Fruit fly (Drosophila melanogaster) whole organism, embryonic: ENCODE data around the gene Tom40.

Experiments
- BEAF-32 ChIP-seq: fragments of 200-800 bp; sonication (Bioruptor generic); optimal IDR thresholded peaks from 3 replicates; lab custom pipeline; 2017; ENCODE audit warnings: missing biosample characterization, missing genetic modification characterization, mild to moderate bottlenecking, moderate library complexity, missing genetic modification reagents
- C15 ChIP-seq: fragments of 200-800 bp; sonication (Bioruptor generic); IDR thresholded peaks from 3 replicates; pipeline ENCODE4 v1.3.6; 2022; ENCODE audit warnings: missing biosample characterization, missing genetic modification characterization
- CG1024 ChIP-seq: fragments of 200-800 bp; sonication (Bioruptor generic); IDR thresholded peaks from 2 replicates; pipeline ENCODE4 v1.3.6; 2022; ENCODE audit warnings: missing biosample characterization, missing genetic modification characterization
- CG10959 ChIP-seq: fragments of 200-800 bp; sonication (Bioruptor generic); IDR thresholded peaks from 2 replicates; pipeline ENCODE4 v1.3.6; 2022; ENCODE audit warnings: missing biosample characterization, missing genetic modification characterization
- CG11695 ChIP-seq: fragments of 200-800 bp; sonication (Bioruptor generic); IDR thresholded peaks from 3 replicates; pipeline ENCODE4 v1.3.6; 2022; ENCODE audit warnings: missing biosample characterization, missing genetic modification characterization
- CG13123 ChIP-seq: fragments of 200-800 bp; sonication (Bioruptor generic); optimal IDR thresholded peaks from 2 replicates; lab custom pipeline; 2016; ENCODE audit warnings: missing biosample characterization, missing genetic modification characterization
- CG14710 ChIP-seq: fragments of 200-800 bp; sonication (Bioruptor generic); optimal IDR thresholded peaks from 3 replicates; lab custom pipeline; 2019; ENCODE audit warnings: missing biosample characterization, mild to moderate bottlenecking, missing genetic modification characterization, moderate library complexity
- CG1529 ChIP-seq: fragments of 200-800 bp; sonication (Bioruptor generic); optimal IDR thresholded peaks from 3 replicates; lab custom pipeline; 2018; ENCODE audit warnings: missing biosample characterization, missing genetic modification characterization
- CG15601 ChIP-seq: fragments of 200-800 bp; sonication (Bioruptor generic); optimal IDR thresholded peaks from 3 replicates; lab custom pipeline; 2019; ENCODE audit warnings: missing biosample characterization, mild to moderate bottlenecking, missing genetic modification characterization, moderate library complexity
- CG17328 ChIP-seq: fragments of 200-800 bp; sonication (Bioruptor generic); IDR thresholded peaks from 2 replicates; pipeline ENCODE4 v1.3.6; 2022; ENCODE audit warnings: missing biosample characterization, missing genetic modification characterization
- CG2129 ChIP-seq: fragments of 200-800 bp; sonication (Bioruptor generic); IDR thresholded peaks from 2 replicates; pipeline ENCODE4 v1.3.6; 2022; ENCODE audit warnings: missing biosample characterization, missing genetic modification characterization; ENCODE audit not compliant: partially characterized antibody
- CG2889 ChIP-seq: fragments of 200-800 bp; sonication (Bioruptor generic); IDR thresholded peaks from 3 replicates; pipeline ENCODE4 v1.3.6; 2022; ENCODE audit warnings: missing biosample characterization, missing genetic modification characterization
- CG3847 ChIP-seq: fragments of 200-800 bp; sonication (Bioruptor generic); IDR thresholded peaks from 2 replicates; pipeline ENCODE4 v1.3.6; 2022; ENCODE audit warnings: missing biosample characterization, missing genetic modification characterization
- CG4854 ChIP-seq: fragments of 200-800 bp; sonication (Bioruptor generic); optimal IDR thresholded peaks from 2 replicates; lab custom pipeline; 2016; ENCODE audit warnings: missing biosample characterization, missing genetic modification characterization, inconsistent platforms
- CG7271 ChIP-seq: fragments of 200-800 bp; sonication (Bioruptor generic); optimal IDR thresholded peaks from 2 replicates; lab custom pipeline; 2018; ENCODE audit warnings: missing biosample characterization, mild to moderate bottlenecking, missing genetic modification characterization, moderate library complexity
- CG7963 ChIP-seq: fragments of 200-800 bp; sonication (Bioruptor generic); IDR thresholded peaks from 3 replicates; pipeline ENCODE4 v1.3.6; 2022; ENCODE audit warnings: missing biosample characterization, missing genetic modification characterization; ENCODE audit not compliant: partially characterized antibody
- CG8388 ChIP-seq: fragments of 200-800 bp; sonication (Bioruptor generic); optimal IDR thresholded peaks from 2 replicates; lab custom pipeline; 2019; ENCODE audit warnings: missing biosample characterization, mild to moderate bottlenecking, missing genetic modification characterization, moderate library complexity
- CG9437 ChIP-seq: fragments of 200-800 bp; sonication (Bioruptor generic); optimal IDR thresholded peaks from 2 replicates; lab custom pipeline; 2018; ENCODE audit warnings: missing biosample characterization, mild to moderate bottlenecking, missing genetic modification characterization
- D19A ChIP-seq: fragments of 200-800 bp; optimal IDR thresholded peaks from 3 replicates; lab custom pipeline; 2019; ENCODE audit warnings: missing biosample characterization, mild to moderate bottlenecking, missing genetic modification characterization, moderate library complexity
- E2f1 ChIP-seq: fragments of 200-800 bp; sonication (Bioruptor generic); IDR thresholded peaks from 2 replicates; pipeline ENCODE4 v1.3.6; 2022; ENCODE audit warnings: missing biosample characterization, missing genetic modification characterization
- Hsf ChIP-seq: fragments of 200-800 bp; sonication (Bioruptor generic); optimal IDR thresholded peaks from 3 replicates; lab custom pipeline; 2016; ENCODE audit warnings: missing biosample characterization, missing genetic modification characterization
- Lim3 ChIP-seq: fragments of 200-800 bp; sonication (Bioruptor generic); IDR thresholded peaks from 2 replicates; pipeline ENCODE4 v1.3.6; 2022; ENCODE audit warnings: missing biosample characterization, missing genetic modification characterization
- Myb ChIP-seq: fragments of 200-800 bp; sonication (Bioruptor generic); optimal IDR thresholded peaks from 2 replicates; lab custom pipeline; 2016; ENCODE audit warnings: missing biosample characterization, missing genetic modification characterization
- NfI ChIP-seq: fragments of 200-800 bp; sonication (Bioruptor generic); optimal IDR thresholded peaks from 3 replicates; lab custom pipeline; 2018; ENCODE audit warnings: missing biosample characterization, mild to moderate bottlenecking, missing genetic modification characterization, moderate library complexity
- Oaz ChIP-seq: fragments of 200-800 bp; sonication (Bioruptor generic); IDR thresholded peaks from 2 replicates; pipeline ENCODE4 v1.3.6; 2022; ENCODE audit warnings: missing biosample characterization, missing genetic modification characterization
- Poxn ChIP-seq: fragments of 200-800 bp; sonication (Bioruptor generic); IDR thresholded peaks from 2 replicates; pipeline ENCODE4 v1.3.6; 2022; ENCODE audit warnings: missing biosample characterization, missing genetic modification characterization
- Ptx1 ChIP-seq: fragments of 200-800 bp; sonication (Bioruptor generic); IDR thresholded peaks from 2 replicates; pipeline ENCODE4 v1.3.6; 2022; ENCODE audit warnings: missing biosample characterization, missing genetic modification characterization
- Sox102F ChIP-seq: fragments of 200-800 bp; sonication (Bioruptor generic); optimal IDR thresholded peaks from 2 replicates; lab custom pipeline; 2018; ENCODE audit warnings: missing biosample characterization, mild to moderate bottlenecking, missing genetic modification characterization, moderate library complexity
- Ssrp ChIP-seq: fragments of 200-800 bp; sonication (Bioruptor generic); optimal IDR thresholded peaks from 2 replicates; lab custom pipeline; 2018; ENCODE audit warnings: missing biosample characterization, mild to moderate bottlenecking, missing genetic modification characterization, moderate library complexity
- Taf1 ChIP-seq: fragments of 200-800 bp; sonication (Bioruptor generic); IDR thresholded peaks from 2 replicates; pipeline ENCODE4 v1.3.6; 2022; ENCODE audit warnings: missing biosample characterization, missing genetic modification characterization
- Tbp ChIP-seq: fragments of >200 bp; optimal IDR thresholded peaks from 2 replicates; lab custom pipeline; 2018; ENCODE audit warnings: missing biosample characterization, missing genetic modification characterization
- ato ChIP-seq: fragments of 200-800 bp; sonication (Bioruptor generic); IDR thresholded peaks from 2 replicates; pipeline ENCODE4 v1.3.6; 2022; ENCODE audit warnings: missing biosample characterization, missing genetic modification characterization; ENCODE audit not compliant: partially characterized antibody
- corto ChIP-seq: fragments of 200-800 bp; sonication (Bioruptor generic); optimal IDR thresholded peaks from 2 replicates; lab custom pipeline; 2016; ENCODE audit warnings: missing biosample characterization, mild to moderate bottlenecking, missing genetic modification characterization, moderate library complexity
- danr ChIP-seq: fragments of 200-800 bp; sonication (Bioruptor generic); IDR thresholded peaks from 2 replicates; pipeline ENCODE4 v1.3.6; 2022; ENCODE audit warnings: missing biosample characterization, missing genetic modification characterization
- exex ChIP-seq: fragments of 200-800 bp; sonication (Bioruptor generic); optimal IDR thresholded peaks from 4 replicates; lab custom pipeline; 2018; ENCODE audit warnings: missing biosample characterization, mild to moderate bottlenecking, missing genetic modification characterization, moderate library complexity
- fd102C ChIP-seq: fragments of 200-800 bp; sonication (Bioruptor generic); optimal IDR thresholded peaks from 2 replicates; lab custom pipeline; 2018; ENCODE audit warnings: missing biosample characterization, mild to moderate bottlenecking, missing genetic modification characterization, moderate library complexity
- h ChIP-seq: fragments of >200 bp; optimal IDR thresholded peaks from 2 replicates; lab custom pipeline; 2017
- insv ChIP-seq, 2 experiments: fragments of 200-800 bp; sonication (Bioruptor generic); optimal IDR thresholded peaks; 3 replicates each; lab custom pipeline; 2016 to 2018; ENCODE audit warnings: missing biosample characterization in 2 of 2, missing genetic modification characterization in 2 of 2
- lmd ChIP-seq: fragments of 200-800 bp; sonication (Bioruptor generic); IDR thresholded peaks from 2 replicates; pipeline ENCODE4 v1.3.6; 2022; ENCODE audit warnings: missing biosample characterization, missing genetic modification characterization
- lola ChIP-seq, 3 experiments: fragments of >200 bp in 2 of 3; fragments of 200-800 bp in 1 of 3; sonication (Bioruptor generic) in 1 of 3; optimal IDR thresholded peaks; 2 replicates each; lab custom pipeline; 2017 to 2019; ENCODE audit warnings: missing biosample characterization in 3 of 3, missing genetic modification characterization in 3 of 3, mild to moderate bottlenecking in 1 of 3, moderate library complexity in 1 of 3
- nmo ChIP-seq: fragments of 200-800 bp; sonication (Bioruptor generic); optimal IDR thresholded peaks from 2 replicates; lab custom pipeline; 2018; ENCODE audit warnings: missing biosample characterization, mild to moderate bottlenecking, missing genetic modification characterization, moderate library complexity
- oc ChIP-seq: fragments of 200-800 bp; sonication (Bioruptor generic); optimal IDR thresholded peaks from 2 replicates; lab custom pipeline; 2018; ENCODE audit warnings: missing biosample characterization, mild to moderate bottlenecking, missing genetic modification characterization, moderate library complexity
- odd ChIP-seq: fragments of 200-800 bp; sonication (Bioruptor generic); optimal IDR thresholded peaks from 2 replicates; lab custom pipeline; 2017; ENCODE audit warnings: missing biosample characterization, mild to moderate bottlenecking, missing genetic modification characterization
- onecut ChIP-seq: fragments of 200-800 bp; sonication (Bioruptor generic); IDR thresholded peaks from 2 replicates; pipeline ENCODE4 v1.3.6; 2022; ENCODE audit warnings: missing biosample characterization, missing genetic modification characterization
- otp ChIP-seq: fragments of 200-800 bp; sonication (Bioruptor generic); IDR thresholded peaks from 3 replicates; pipeline ENCODE4, ENCODE4 v1.3.6; 2022; ENCODE audit warnings: missing biosample characterization, missing genetic modification characterization
- scrt ChIP-seq: fragments of 200-800 bp; sonication (Bioruptor generic); optimal IDR thresholded peaks from 2 replicates; lab custom pipeline; 2018; ENCODE audit warnings: missing biosample characterization, mild to moderate bottlenecking, missing genetic modification characterization, moderate library complexity
- tap ChIP-seq: fragments of 200-800 bp; optimal IDR thresholded peaks from 3 replicates; lab custom pipeline; 2019; ENCODE audit warnings: missing biosample characterization, mild to moderate bottlenecking, missing genetic modification characterization, moderate library complexity
- tx ChIP-seq: fragments of 200-800 bp; sonication (Bioruptor generic); optimal IDR thresholded peaks from 2 replicates; lab custom pipeline; 2016; ENCODE audit warnings: missing biosample characterization, missing genetic modification characterization
- unpg ChIP-seq: fragments of 200-800 bp; sonication (Bioruptor generic); optimal IDR thresholded peaks from 3 replicates; lab custom pipeline; 2018; ENCODE audit warnings: missing biosample characterization, mild to moderate bottlenecking, missing genetic modification characterization, moderate library complexity

Tom40 gene

DNA sequence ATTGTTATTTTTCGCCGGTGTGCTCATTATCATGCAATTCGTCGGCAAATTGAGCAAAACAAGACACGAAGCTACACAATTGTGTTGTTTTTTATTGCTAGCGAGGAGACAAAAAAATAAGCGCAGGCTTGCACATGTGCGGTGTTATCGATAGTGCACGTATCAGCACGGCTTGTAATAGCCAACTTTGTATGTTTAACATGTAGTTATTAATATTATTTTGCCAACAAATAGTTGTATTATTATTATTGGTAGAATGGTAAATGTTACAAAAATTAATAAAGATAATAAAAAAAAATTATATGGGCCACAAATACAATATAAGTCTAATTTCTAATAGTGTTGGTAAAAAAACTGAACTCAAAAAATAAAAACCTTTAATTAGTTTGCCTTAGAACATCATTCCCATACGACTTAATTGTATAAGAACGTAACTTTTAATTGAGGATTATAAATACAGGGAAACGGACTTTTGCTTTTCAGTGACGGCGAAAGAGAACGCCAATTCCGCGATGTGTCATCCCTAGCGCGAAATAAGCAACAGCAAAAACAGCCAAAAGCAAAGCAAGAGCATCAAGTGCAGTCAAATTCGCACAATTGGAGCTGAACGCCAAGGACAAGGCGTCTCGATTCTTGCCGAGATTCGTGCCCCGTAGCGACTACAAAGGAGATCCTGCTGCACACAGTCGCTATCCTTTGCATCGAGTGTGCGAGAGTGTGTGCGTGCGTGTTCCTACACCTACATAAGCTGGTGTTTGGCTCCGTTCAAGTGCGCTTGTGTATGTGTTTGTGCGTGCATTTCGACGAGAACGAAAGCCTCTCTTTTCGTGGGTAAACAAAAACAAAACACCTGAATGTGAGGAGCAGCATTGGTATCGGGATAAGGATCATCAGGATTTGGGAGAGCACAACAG, 8.2 kb upstream of the Tom40 start, which contains the start of the genes NELF-B and CG12155 (continued):
- TF ChIP-seq odd (GFP tag; lab: Kevin White, UChicago): no peak
- peak; percentile 63 for TF ChIP-seq CG9437 (GFP tag; lab: Kevin White, UChicago)
- no peak for TF ChIP-seq Myb
- no peak for TF ChIP-seq h (lab: Kevin White, UChicago)
- no peak for TF ChIP-seq CG17328 (GFP tag; lab: Robert Waterston, UW)
- no peak for TF ChIP-seq oc (tag; lab: Kevin White, UChicago)
- no peak for TF ChIP-seq Poxn (GFP tag; lab: Robert Waterston, UW)
- TF ChIP-seq CG1024 (GFP tag; lab: Robert Waterston, UW): no peak
- TF ChIP-seq Oaz (GFP tag; lab: Robert Waterston, UW): no peak
- TF ChIP-seq nmo: peak; percentile 66
- peak; percentile 35 for TF ChIP-seq CG13123
- no peak for TF ChIP-seq CG7963 (GFP tag; lab: Robert Waterston, UW)
- TF ChIP-seq danr: 0 out of 2 replicates have a peak, but pooled peaks have one; percentile 6
- TF ChIP-seq D19A (tag; lab: Kevin White, UChicago): no peak
- TF ChIP-seq lola (GFP tag; optimal IDR thresholded peaks at IDR 0.05; lab: Kevin White, UChicago): peak in 1 of 3 experiments; percentile 53
- TF ChIP-seq NfI (GFP tag; lab: Kevin White, UChicago): peak; percentile 11
- TF ChIP-seq CG1529 (GFP tag; lab: Kevin White, UChicago): no peak
- TF ChIP-seq C15: no peak
- TF ChIP-seq scrt: no peak
- TF ChIP-seq CG10959 (GFP tag; lab: Robert Waterston, UW): no peak
- peak; percentile 80 for TF ChIP-seq BEAF-32 (GFP tag; lab: Kevin White, UChicago)
- no peak for TF ChIP-seq Sox102F (GFP tag; lab: Kevin White, UChicago)
- TF ChIP-seq CG7271: no peak
- TF ChIP-seq unpg (GFP tag; lab: Kevin White, UChicago): no peak
- peak; percentile 22; the same call in 1 of the 2 replicates for TF ChIP-seq CG2129 (GFP tag; lab: Robert Waterston, UW)
- TF ChIP-seq otp (GFP tag; lab: Robert Waterston, UW): no peak
- peak; percentile 58 for TF ChIP-seq Ptx1 (GFP tag; lab: Robert Waterston, UW)
- TF ChIP-seq onecut (GFP tag; lab: Robert Waterston, UW): no peak
- no peak for TF ChIP-seq CG4854
- TF ChIP-seq exex (tag; lab: Kevin White, UChicago): no peak
- no peak for TF ChIP-seq CG15601 (tag; lab: Kevin White, UChicago)
- no peak for TF ChIP-seq CG11695 (GFP tag; lab: Robert Waterston, UW)
- no peak for TF ChIP-seq Tbp
- TF ChIP-seq CG3847 (GFP tag; lab: Robert Waterston, UW): 0 out of 2 replicates have a peak, but pooled peaks have one; percentile 18
- 0 out of 2 replicates have a peak, but pooled peaks have one; percentile 0 for TF ChIP-seq E2f1 (GFP tag; lab: Robert Waterston, UW)
- no peak for TF ChIP-seq fd102C (GFP tag; lab: Kevin White, UChicago)
- no peak for TF ChIP-seq corto (GFP tag; lab: Kevin White, UChicago)
- TF ChIP-seq Hsf: peak; percentile 30
- TF ChIP-seq Taf1 (GFP tag; lab: Robert Waterston, UW): no peak
- TF ChIP-seq CG8388 (GFP tag; lab: Kevin White, UChicago): peak; percentile 30
- TF ChIP-seq ato (GFP tag; lab: Robert Waterston, UW): no peak
- no peak for TF ChIP-seq CG2889
- peak; percentile 74 for TF ChIP-seq CG14710 (tag; lab: Kevin White, UChicago)
- no peak for TF ChIP-seq tap (tag; lab: Kevin White, UChicago)
- TF ChIP-seq Ssrp (tag; lab: Kevin White, UChicago): peak; percentile 53
- peak in 1 of 2 experiments; percentile 1 for TF ChIP-seq insv (GFP tag; optimal IDR thresholded peaks at IDR 0.05; lab: Kevin White, UChicago)
- peak; percentile 31 for TF ChIP-seq lmd
- TF ChIP-seq tx (GFP tag; lab: Kevin White, UChicago): peak; percentile 0
- no peak for TF ChIP-seq Lim3 (GFP tag; lab: Robert Waterston, UW)
